Worm (Caenorhabditis elegans) whole organism, L3 larva: ENCODE data around the gene C27A2.8.

ENCODE experiments used
- ceh-28 ChIP-seq: fragments of 150-350 bp; optimal IDR thresholded peaks from 2 replicates; lab custom pipeline; 2014; ENCODE audit warnings: missing biosample characterization, missing genetic modification reagents, missing genetic modification characterization
- ceh-82 ChIP-seq: fragments of 150-350 bp; optimal IDR thresholded peaks from 2 replicates; lab custom pipeline; 2014; ENCODE audit warnings: missing biosample characterization, missing genetic modification characterization
- ceh-9 ChIP-seq: sonication (generic microtip); optimal IDR thresholded peaks from 2 replicates; lab custom pipeline; 2018; ENCODE audit warnings: missing biosample characterization, missing genetic modification characterization
- daf-12 ChIP-seq: fragments of 150-350 bp; optimal IDR thresholded peaks from 2 replicates; lab custom pipeline; 2014; ENCODE audit warnings: missing biosample characterization, missing genetic modification reagents, missing genetic modification characterization
- egl-27 ChIP-seq: sonication (generic microtip); optimal IDR thresholded peaks from 4 replicates; lab custom pipeline; 2017; ENCODE audit warnings: missing biosample characterization, missing genetic modification reagents, missing genetic modification characterization
- elt-1 ChIP-seq: fragments of 150-350 bp; optimal IDR thresholded peaks from 2 replicates; lab custom pipeline; 2014; ENCODE audit warnings: missing biosample characterization, missing genetic modification characterization
- eor-1 ChIP-seq, 2 experiments: fragments of 150-350 bp; optimal IDR thresholded peaks; 2 replicates each; lab custom pipeline; 2014 to 2018; ENCODE audit warnings: missing biosample characterization in 2 of 2, missing genetic modification characterization in 2 of 2
- hmg-11 ChIP-seq: sonication (generic microtip); optimal IDR thresholded peaks from 2 replicates; lab custom pipeline; 2016; ENCODE audit warnings: missing genetic modification characterization, missing compliant biosample characterization
- lin-15B ChIP-seq: fragments of 150-350 bp; optimal IDR thresholded peaks from 2 replicates; lab custom pipeline; 2014; ENCODE audit warnings: missing biosample characterization, missing genetic modification characterization
- lin-39 ChIP-seq: fragments of 150-350 bp; optimal IDR thresholded peaks from 2 replicates; lab custom pipeline; 2018; ENCODE audit warnings: missing biosample characterization, missing genetic modification reagents, missing genetic modification characterization
- mdl-1 ChIP-seq: fragments of 150-350 bp; optimal IDR thresholded peaks from 2 replicates; lab custom pipeline; 2014; ENCODE audit warnings: missing biosample characterization, missing genetic modification characterization
- nfya-1 ChIP-seq: sonication (generic microtip); optimal IDR thresholded peaks from 2 replicates; lab custom pipeline; 2017; ENCODE audit warnings: missing genetic modification characterization, mild to moderate bottlenecking, missing compliant biosample characterization, antibody characterized with exemption, moderate library complexity; ENCODE audit not compliant: insufficient read depth
- nhr-23 ChIP-seq: fragments of 150-350 bp; optimal IDR thresholded peaks from 2 replicates; lab custom pipeline; 2014; ENCODE audit warnings: missing biosample characterization, missing genetic modification reagents, missing genetic modification characterization
- nhr-237 ChIP-seq: fragments of 150-350 bp; optimal IDR thresholded peaks from 2 replicates; lab custom pipeline; 2014; ENCODE audit warnings: missing biosample characterization, missing genetic modification characterization
- nhr-25 ChIP-seq: sonication (generic microtip); optimal IDR thresholded peaks from 2 replicates; lab custom pipeline; 2017; ENCODE audit warnings: missing biosample characterization, missing genetic modification characterization
- nhr-43 ChIP-seq: sonication (generic microtip); optimal IDR thresholded peaks from 2 replicates; lab custom pipeline; 2016; ENCODE audit warnings: mild to moderate bottlenecking, missing genetic modification characterization, missing compliant biosample characterization; ENCODE audit not compliant: poor library complexity, severe bottlenecking
- nhr-67 ChIP-seq: fragments of 150-350 bp; optimal IDR thresholded peaks from 2 replicates; lab custom pipeline; 2014; ENCODE audit warnings: missing biosample characterization, missing genetic modification characterization
- nhr-76 ChIP-seq: fragments of 150-350 bp; sonication (generic microtip); optimal IDR thresholded peaks from 5 replicates; lab custom pipeline; 2014; ENCODE audit warnings: missing biosample characterization, missing genetic modification characterization
- nhr-77 ChIP-seq: fragments of 150-350 bp; optimal IDR thresholded peaks from 2 replicates; lab custom pipeline; 2014; ENCODE audit warnings: missing biosample characterization, missing genetic modification characterization
- pqm-1 ChIP-seq: fragments of 150-350 bp; optimal IDR thresholded peaks from 2 replicates; lab custom pipeline; 2017; ENCODE audit warnings: missing biosample characterization, missing genetic modification characterization, inconsistent platforms
- skn-1 ChIP-seq: fragments of 150-350 bp; optimal IDR thresholded peaks from 2 replicates; lab custom pipeline; 2014; ENCODE audit warnings: missing biosample characterization, missing genetic modification characterization
- snpc-4 ChIP-seq: fragments of 150-350 bp; optimal IDR thresholded peaks from 2 replicates; lab custom pipeline; 2014; ENCODE audit warnings: missing biosample characterization, missing genetic modification characterization
- tbx-2 ChIP-seq: sonication (generic microtip); optimal IDR thresholded peaks from 2 replicates; lab custom pipeline; 2016; ENCODE audit warnings: mild to moderate bottlenecking, missing genetic modification characterization, missing compliant biosample characterization
- unc-39 ChIP-seq: sonication (generic microtip); optimal IDR thresholded peaks from 4 replicates; lab custom pipeline; 2017; ENCODE audit warnings: missing biosample characterization, missing genetic modification characterization
- zag-1 ChIP-seq: fragments of 150-350 bp; optimal IDR thresholded peaks from 2 replicates; lab custom pipeline; 2014; ENCODE audit warnings: missing biosample characterization, missing genetic modification characterization
- ztf-11 ChIP-seq: fragments of 150-350 bp; optimal IDR thresholded peaks from 2 replicates; lab custom pipeline; 2014; ENCODE audit warnings: missing biosample characterization, missing genetic modification characterization

Gene C27A2.8

DNA sequence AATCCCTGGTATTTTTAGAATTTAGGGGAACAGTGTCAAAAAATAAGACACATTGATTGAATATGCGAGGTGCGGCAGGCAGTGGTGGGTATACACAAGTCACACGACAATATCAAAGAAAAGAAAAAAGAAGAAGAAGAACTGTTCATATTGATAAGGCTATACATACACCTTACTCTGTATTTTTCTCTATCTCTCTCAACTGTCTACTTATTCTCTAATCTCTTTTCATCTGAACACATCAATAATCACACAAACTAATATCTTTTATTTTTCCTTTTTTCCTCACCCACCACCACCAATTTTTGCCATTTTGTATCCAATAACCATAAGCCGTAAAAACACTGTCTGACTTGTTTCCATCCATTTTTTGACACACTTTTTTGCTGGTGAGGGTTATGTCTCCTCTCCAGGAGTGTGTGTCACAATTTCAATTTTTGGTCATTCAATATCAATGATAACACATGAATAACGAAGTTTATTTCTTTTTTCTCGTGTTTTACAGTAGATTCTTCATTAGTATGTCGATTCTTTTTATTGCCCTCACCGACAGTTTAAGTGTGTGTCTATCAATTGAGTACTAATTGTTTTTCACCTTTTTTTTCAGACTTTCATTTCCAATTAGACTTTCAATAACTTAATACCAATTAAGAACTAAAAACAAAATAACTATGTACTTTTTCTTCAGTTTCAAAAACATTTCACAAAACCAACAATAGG lies 48.3 kb downstream of the C27A2.8 start (continued):
- TF ChIP-seq nhr-77 (tag; lab: Kevin White, UChicago) (no peak), eor-1 (tag; optimal IDR thresholded peaks at IDR 0.05; lab: Kevin White, UChicago) (no peak), nfya-1 (tag; lab: Kevin White, UChicago) (peak; percentile 7), snpc-4 (tag; lab: Kevin White, UChicago) (no peak), nhr-67 (no peak), lin-39 (tag; lab: Kevin White, UChicago) (no peak), ceh-9 (tag; lab: Kevin White, UChicago) (no peak), zag-1 (tag; lab: Kevin White, UChicago) (no peak), tbx-2 (no peak), pqm-1 (peak; percentile 45), hmg-11 (tag; lab: Kevin White, UChicago) (no peak)

DNA sequence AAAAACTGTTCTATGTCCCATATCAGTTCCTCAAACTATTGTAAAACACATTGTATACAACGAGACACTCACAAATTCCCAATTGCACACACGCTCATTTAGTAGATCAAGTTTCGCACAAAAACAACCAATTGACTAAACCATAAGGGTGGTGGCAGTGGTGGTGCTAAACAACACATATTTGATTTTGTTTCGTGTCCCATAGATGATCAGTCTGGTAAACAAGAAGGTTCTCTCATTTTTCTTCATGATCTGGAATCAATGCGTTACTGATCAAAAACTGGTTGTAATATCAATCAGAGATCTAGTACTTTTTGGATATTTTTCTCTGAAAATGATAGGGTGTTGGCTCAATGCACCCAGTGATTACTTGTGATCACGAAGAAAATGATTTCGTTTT lies 49.3 kb downstream of the C27A2.8 start:
- no peak for TF ChIP-seq nhr-43
- TF ChIP-seq mdl-1 (tag; lab: Kevin White, UChicago): no peak
- TF ChIP-seq skn-1 (tag; lab: Kevin White, UChicago): no peak
- TF ChIP-seq unc-39 (tag; lab: Kevin White, UChicago): no peak
- TF ChIP-seq nhr-237 (tag; lab: Kevin White, UChicago): no peak
- TF ChIP-seq zag-1 (tag; lab: Kevin White, UChicago): no peak
- no peak for TF ChIP-seq elt-1 (tag; lab: Kevin White, UChicago)
- no peak for TF ChIP-seq ceh-28 (tag; lab: Kevin White, UChicago)
- no peak for TF ChIP-seq nhr-25 (tag; lab: Kevin White, UChicago)
- TF ChIP-seq ceh-82 (tag; lab: Kevin White, UChicago): no peak
- TF ChIP-seq nhr-23 (tag; lab: Kevin White, UChicago): no peak
- no peak for TF ChIP-seq daf-12 (tag; lab: Kevin White, UChicago)
- TF ChIP-seq nhr-77 (tag; lab: Kevin White, UChicago): no peak
- no peak for TF ChIP-seq ztf-11 (tag; lab: Kevin White, UChicago)
- TF ChIP-seq egl-27: no peak
- no peak for TF ChIP-seq lin-15B (tag; lab: Kevin White, UChicago)
- no peak for TF ChIP-seq nhr-76 (tag; lab: Kevin White, UChicago)
